Worm (Caenorhabditis elegans): ENCODE results near the gene C25E10.7.

C25E10.7 gene

DNA sequence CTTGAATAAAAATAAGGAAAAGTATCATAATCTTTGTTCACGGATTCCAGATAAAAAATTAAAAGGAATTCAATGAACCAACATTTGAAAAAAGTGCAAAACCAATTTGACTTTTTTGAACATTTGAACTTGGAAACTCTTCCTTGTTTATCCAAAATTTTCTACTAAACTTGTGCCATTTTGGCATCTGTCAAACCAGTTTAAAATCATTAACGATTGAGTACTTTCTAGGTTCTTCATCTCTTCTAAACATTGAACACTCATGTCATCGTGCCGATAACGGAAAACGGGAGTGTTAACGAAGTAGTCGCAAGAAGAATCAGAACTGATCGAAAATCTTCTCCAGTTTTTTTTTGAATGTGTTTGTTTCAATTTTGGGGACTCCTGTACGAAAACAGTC lies 33.3 kb upstream of the C25E10.7 start:
- no peak for TF ChIP-seq xbp-1 (tag; optimal IDR thresholded peaks at IDR 0.05)
- peak; percentile 40 for TF ChIP-seq lin-14 (GFP tag; optimal IDR thresholded peaks at IDR 0.05)
- TF ChIP-seq nhr-76 (tag; optimal IDR thresholded peaks at IDR 0.05): no peak
- no peak for TF ChIP-seq aly-2 (tag; optimal IDR thresholded peaks at IDR 0.05)
- no peak for TF ChIP-seq ama-1 (optimal IDR thresholded peaks at IDR 0.05)
- TF ChIP-seq nhr-19 (GFP tag; conservative IDR thresholded peaks at IDR 0.05): 0 out of 2 replicates have a peak, but pooled peaks have one; percentile 23
- no peak for TF ChIP-seq pax-3 (tag; optimal IDR thresholded peaks at IDR 0.05)
- peak in 1 of 2 experiments; percentile 24 for TF ChIP-seq lin-35 (GFP tag; optimal IDR thresholded peaks at IDR 0.05)
- TF ChIP-seq egl-13 (tag; optimal IDR thresholded peaks at IDR 0.05): no peak
- no peak for TF ChIP-seq unc-30 (tag; optimal IDR thresholded peaks at IDR 0.05)
- no peak for TF ChIP-seq ceh-90 (tag; optimal IDR thresholded peaks at IDR 0.05)
- no peak for TF ChIP-seq hpl-2 (GFP tag; optimal IDR thresholded peaks at IDR 0.05)
- TF ChIP-seq ceh-63 (GFP tag; optimal IDR thresholded peaks at IDR 0.05): no peak
- no peak for TF ChIP-seq irx-1 (tag; optimal IDR thresholded peaks at IDR 0.05)
- TF ChIP-seq snpc-4 (tag; optimal IDR thresholded peaks at IDR 0.05): no peak
- no peak for TF ChIP-seq unc-86 (tag; optimal IDR thresholded peaks at IDR 0.05)
- no peak for TF ChIP-seq nhr-11 (tag; optimal IDR thresholded peaks at IDR 0.05)
- TF ChIP-seq F16B12.6 (tag; optimal IDR thresholded peaks at IDR 0.05): no peak
- TF ChIP-seq lsy-2 (tag; optimal IDR thresholded peaks at IDR 0.05): no peak
- TF ChIP-seq efl-1 (optimal IDR thresholded peaks at IDR 0.05): no peak
- no peak for TF ChIP-seq efl-1 (GFP tag; optimal IDR thresholded peaks at IDR 0.05 in 1 of 2)
- TF ChIP-seq sptf-1 (tag; optimal IDR thresholded peaks at IDR 0.05): no peak
- TF ChIP-seq nhr-28 (tag; optimal IDR thresholded peaks at IDR 0.05): no peak
- TF ChIP-seq unc-130 (tag; optimal IDR thresholded peaks at IDR 0.05): no peak
- TF ChIP-seq fkh-8 (tag; optimal IDR thresholded peaks at IDR 0.05): no peak
- TF ChIP-seq fkh-10 (GFP tag; optimal IDR thresholded peaks at IDR 0.05): no peak
- TF ChIP-seq mab-9 (GFP tag; IDR thresholded peaks at IDR 0.05): no peak
- peak; percentile 27 for TF ChIP-seq tbx-2 (tag; optimal IDR thresholded peaks at IDR 0.05)
- TF ChIP-seq ceh-88 (GFP tag; IDR thresholded peaks at IDR 0.05): no peak
- no peak for TF ChIP-seq lin-13 (GFP tag; optimal IDR thresholded peaks at IDR 0.05)
- peak; percentile 32 for TF ChIP-seq nhr-71 (tag; optimal IDR thresholded peaks at IDR 0.05)
- no peak for TF ChIP-seq vab-15 (tag; optimal IDR thresholded peaks at IDR 0.05)
- TF ChIP-seq nhr-47 (tag; optimal IDR thresholded peaks at IDR 0.05): no peak
- peak; percentile 47 for TF ChIP-seq blmp-1 (tag; optimal IDR thresholded peaks at IDR 0.05)
- no peak for TF ChIP-seq mep-1 (tag; optimal IDR thresholded peaks at IDR 0.05)
- TF ChIP-seq grh-1 (GFP tag; IDR thresholded peaks at IDR 0.05): peak; percentile 53
- TF ChIP-seq hlh-17 (GFP tag; optimal IDR thresholded peaks at IDR 0.05; ENCODE audit: borderline replicate concordance): no peak
- no peak for TF ChIP-seq nhr-90 (tag; optimal IDR thresholded peaks at IDR 0.05; ENCODE audit: poor library complexity)
- TF ChIP-seq lin-15B (tag; optimal IDR thresholded peaks at IDR 0.05): no peak
- TF ChIP-seq snu-23 (GFP tag; optimal IDR thresholded peaks at IDR 0.05): no peak
- TF ChIP-seq aha-1 (tag; optimal IDR thresholded peaks at IDR 0.05): no peak
- TF ChIP-seq elt-3 (tag; optimal IDR thresholded peaks at IDR 0.05): peak in 2 of 6 experiments; percentile 9 to 12
- TF ChIP-seq nhr-20 (tag; optimal IDR thresholded peaks at IDR 0.05): peak; percentile 39
- TF ChIP-seq lir-3 (tag; optimal IDR thresholded peaks at IDR 0.05; ENCODE audit: poor library complexity): no peak
- no peak for TF ChIP-seq Y116A8C.19 (tag; optimal IDR thresholded peaks at IDR 0.05; ENCODE audit: borderline replicate concordance)
- no peak for TF ChIP-seq rnt-1 (tag; optimal IDR thresholded peaks at IDR 0.05)
- TF ChIP-seq egl-27 (tag; optimal IDR thresholded peaks at IDR 0.05): no peak
- no peak for TF ChIP-seq zag-1 (tag; optimal IDR thresholded peaks at IDR 0.05)
- no peak for TF ChIP-seq unc-98 (GFP tag; IDR thresholded peaks at IDR 0.05)
- TF ChIP-seq ces-1 (GFP tag; optimal IDR thresholded peaks at IDR 0.05): no peak
- TF ChIP-seq tlp-1 (tag; optimal IDR thresholded peaks at IDR 0.05): no peak
- no peak for TF ChIP-seq elt-2 (tag; optimal IDR thresholded peaks at IDR 0.05)
- peak; percentile 80 for TF ChIP-seq nhr-85 (tag)
- no peak for TF ChIP-seq hlh-4 (tag; optimal IDR thresholded peaks at IDR 0.05)
- no peak for TF ChIP-seq C04F5.9 (tag; optimal IDR thresholded peaks at IDR 0.05)
